Fruit fly (Drosophila melanogaster) whole organism, adult: ENCODE results near the gene smp-30.

Experiments used
- CG11617 ChIP-seq: fragments of 200-800 bp; sonication (Bioruptor generic); optimal IDR thresholded peaks from 2 replicates; lab custom pipeline; 2017; ENCODE audit warnings: mild to moderate bottlenecking, missing biosample characterization, missing genetic modification reagents, missing genetic modification characterization
- CG12768 ChIP-seq: fragments of 200-800 bp; sonication (Bioruptor generic); optimal IDR thresholded peaks from 2 replicates; lab custom pipeline; 2017; ENCODE audit warnings: missing biosample characterization, missing genetic modification characterization, mild to moderate bottlenecking, moderate library complexity, missing genetic modification reagents
- CG14711 ChIP-seq: fragments of 200-800 bp; sonication (Bioruptor generic); optimal IDR thresholded peaks from 2 replicates; lab custom pipeline; 2018; ENCODE audit warnings: missing biosample characterization, mild to moderate bottlenecking, missing genetic modification characterization, moderate library complexity
- CG1620 ChIP-seq: fragments of 200-800 bp; sonication (Bioruptor generic); optimal IDR thresholded peaks from 2 replicates; lab custom pipeline; 2016; ENCODE audit warnings: missing biosample characterization, missing genetic modification characterization
- CG33017 ChIP-seq: fragments of 200-800 bp; sonication (Bioruptor generic); optimal IDR thresholded peaks from 2 replicates; lab custom pipeline; 2018; ENCODE audit warnings: missing biosample characterization, mild to moderate bottlenecking, missing genetic modification characterization, moderate library complexity
- CG5204 ChIP-seq: fragments of 200-800 bp; sonication (Bioruptor generic); optimal IDR thresholded peaks from 2 replicates; lab custom pipeline; 2016; ENCODE audit warnings: missing biosample characterization, missing genetic modification characterization
- CG7045 ChIP-seq: fragments of 200-800 bp; sonication (Bioruptor generic); optimal IDR thresholded peaks from 2 replicates; lab custom pipeline; 2017; ENCODE audit warnings: missing biosample characterization, mild to moderate bottlenecking, missing genetic modification characterization
- CG7101 ChIP-seq: fragments of 200-800 bp; sonication (Bioruptor generic); optimal IDR thresholded peaks from 2 replicates; lab custom pipeline; 2018; ENCODE audit warnings: missing biosample characterization, mild to moderate bottlenecking, missing genetic modification characterization, moderate library complexity
- Clk ChIP-seq: fragments of 200-800 bp; sonication (Bioruptor generic); optimal IDR thresholded peaks from 2 replicates; lab custom pipeline; 2017; ENCODE audit warnings: missing biosample characterization, missing genetic modification characterization
- Crg-1 ChIP-seq: fragments of 200-800 bp; sonication (Bioruptor generic); optimal IDR thresholded peaks from 2 replicates; lab custom pipeline; 2016; ENCODE audit warnings: missing biosample characterization, missing genetic modification characterization
- Hr96 ChIP-seq: fragments of 200-800 bp; sonication (Bioruptor generic); optimal IDR thresholded peaks from 2 replicates; lab custom pipeline; 2016; ENCODE audit warnings: missing biosample characterization, missing genetic modification characterization
- Mnt ChIP-seq: fragments of 200-800 bp; sonication (Bioruptor generic); optimal IDR thresholded peaks from 2 replicates; lab custom pipeline; 2016; ENCODE audit warnings: missing biosample characterization, mild to moderate bottlenecking, missing genetic modification characterization
- bab1 ChIP-seq: fragments of 200-800 bp; sonication (Bioruptor generic); optimal IDR thresholded peaks from 3 replicates; lab custom pipeline; 2019; ENCODE audit warnings: missing biosample characterization, mild to moderate bottlenecking, missing genetic modification characterization, moderate library complexity
- cic ChIP-seq: fragments of 200-800 bp; sonication (Bioruptor generic); optimal IDR thresholded peaks from 2 replicates; lab custom pipeline; 2017; ENCODE audit warnings: missing biosample characterization, mild to moderate bottlenecking, missing genetic modification characterization, moderate library complexity
- cnc ChIP-seq, 2 experiments: fragments of >200 bp; optimal IDR thresholded peaks; 2 replicates each; lab custom pipeline; 2017
- kay ChIP-seq: fragments of 200-800 bp; sonication (Bioruptor generic); peaks from one replicate; lab custom pipeline; 2016; ENCODE audit warnings: missing biosample characterization, missing genetic modification characterization, borderline replicate concordance
- ovo ChIP-seq: fragments of 200-800 bp; sonication (Bioruptor generic); optimal IDR thresholded peaks from 2 replicates; lab custom pipeline; 2016; ENCODE audit warnings: missing biosample characterization, missing genetic modification characterization
- pad ChIP-seq: fragments of 200-800 bp; sonication (Bioruptor generic); optimal IDR thresholded peaks from 3 replicates; lab custom pipeline; 2017; ENCODE audit warnings: missing biosample characterization, missing genetic modification characterization, mild to moderate bottlenecking, moderate library complexity, missing genetic modification reagents
- tj ChIP-seq: fragments of 200-800 bp; sonication (Bioruptor generic); optimal IDR thresholded peaks from 3 replicates; lab custom pipeline; 2017; ENCODE audit warnings: missing biosample characterization, mild to moderate bottlenecking, missing genetic modification characterization, moderate library complexity
- toe ChIP-seq: fragments of 200-800 bp; sonication (Bioruptor generic); optimal IDR thresholded peaks from 2 replicates; lab custom pipeline; 2016; ENCODE audit warnings: missing biosample characterization, missing genetic modification characterization

The smp-30 gene

DNA sequence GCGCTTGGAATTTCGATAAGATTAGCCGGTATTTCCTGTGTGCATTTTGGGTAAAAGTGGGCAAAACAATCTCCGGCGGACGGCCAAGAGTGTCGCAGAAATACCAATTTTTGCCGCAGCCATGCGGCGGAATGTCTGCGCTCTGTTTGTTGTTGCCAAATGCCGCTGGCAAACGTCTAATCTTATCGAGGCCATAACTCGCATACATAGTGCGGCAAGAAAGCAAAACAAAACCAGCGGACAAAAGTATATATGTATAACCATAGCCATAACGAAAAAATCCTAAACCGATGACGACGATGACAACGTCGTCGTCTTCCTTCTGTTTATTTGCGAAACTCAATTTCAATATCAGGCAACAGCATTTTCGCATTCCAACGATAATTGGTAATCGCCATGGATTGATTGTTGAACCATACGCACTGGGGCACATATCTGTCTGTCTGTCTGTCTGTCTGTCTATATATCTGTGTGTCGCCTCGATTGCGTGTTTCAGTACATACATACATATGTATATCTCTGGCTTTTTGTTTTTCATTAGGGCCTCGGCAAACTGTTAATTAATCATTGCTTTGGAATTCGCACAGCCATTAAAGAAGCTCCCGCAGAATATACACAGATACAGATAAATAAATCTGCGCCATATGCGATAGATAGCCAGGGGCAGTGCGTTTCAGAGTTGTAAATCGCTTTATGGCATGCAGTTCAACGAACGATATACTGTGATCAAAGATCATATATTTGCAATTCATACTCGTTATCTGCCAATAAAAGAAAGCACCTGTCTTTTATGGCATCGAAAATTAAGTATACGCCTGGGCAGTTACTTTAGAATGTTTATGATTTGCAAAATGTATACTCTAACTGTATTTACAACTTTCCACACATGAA is 47.5 kb downstream of the smp-30 start:
- TF ChIP-seq cic (GFP tag; lab: Kevin White, UChicago) (peak; percentile 21), kay (GFP tag; lab: Kevin White, UChicago) (no peak), tj (GFP tag; lab: Kevin White, UChicago) (no peak)

dm6 chr3R:14696949-14697513 is 54.0 kb downstream of the smp-30 start, which contains the start of gene Meltrin:
Meltrin (minus strand) TSS chr3R:14697292.
- TF ChIP-seq CG5204 (no peak), CG7101 (tag; lab: Kevin White, UChicago) (peak; percentile 62), CG12768 (GFP tag; lab: Kevin White, UChicago) (peak; percentile 6), CG14711 (tag; lab: Kevin White, UChicago) (peak; percentile 1), tj (GFP tag; lab: Kevin White, UChicago) (peak; percentile 29), bab1 (GFP tag; lab: Kevin White, UChicago) (peak; percentile 92), kay (GFP tag; lab: Kevin White, UChicago) (no peak), cnc (optimal IDR thresholded peaks at IDR 0.05; lab: Kevin White, UChicago) (no peak), CG7045 (GFP tag; lab: Kevin White, UChicago) (no peak), pad (GFP tag; lab: Kevin White, UChicago) (peak; percentile 20), toe (GFP tag; lab: Kevin White, UChicago) (no peak), Crg-1 (peak; percentile 59), CG1620 (GFP tag; lab: Kevin White, UChicago) (peak; percentile 57), ovo (GFP tag; lab: Kevin White, UChicago) (peak; percentile 22), Mnt (GFP tag; lab: Kevin White, UChicago) (peak; percentile 90), cic (GFP tag; lab: Kevin White, UChicago) (peak; percentile 73), Clk (GFP tag; lab: Kevin White, UChicago) (no peak), CG33017 (peak; percentile 67), Hr96 (GFP tag; lab: Kevin White, UChicago) (peak; percentile 64), CG11617 (GFP tag; lab: Kevin White, UChicago) (peak; percentile 55)
